Worm (Caenorhabditis elegans) whole organism, L3 larva: ENCODE results near the gene dsc-1.

Experiments
- ceh-82 ChIP-seq: fragments of 150-350 bp; optimal IDR thresholded peaks from 2 replicates; lab custom pipeline; 2014; ENCODE audit warnings: missing biosample characterization, missing genetic modification characterization
- lin-39 ChIP-seq: fragments of 150-350 bp; optimal IDR thresholded peaks from 2 replicates; lab custom pipeline; 2018; ENCODE audit warnings: missing biosample characterization, missing genetic modification reagents, missing genetic modification characterization
- nhr-25 ChIP-seq: sonication (generic microtip); optimal IDR thresholded peaks from 2 replicates; lab custom pipeline; 2017; ENCODE audit warnings: missing biosample characterization, missing genetic modification characterization

DNA sequence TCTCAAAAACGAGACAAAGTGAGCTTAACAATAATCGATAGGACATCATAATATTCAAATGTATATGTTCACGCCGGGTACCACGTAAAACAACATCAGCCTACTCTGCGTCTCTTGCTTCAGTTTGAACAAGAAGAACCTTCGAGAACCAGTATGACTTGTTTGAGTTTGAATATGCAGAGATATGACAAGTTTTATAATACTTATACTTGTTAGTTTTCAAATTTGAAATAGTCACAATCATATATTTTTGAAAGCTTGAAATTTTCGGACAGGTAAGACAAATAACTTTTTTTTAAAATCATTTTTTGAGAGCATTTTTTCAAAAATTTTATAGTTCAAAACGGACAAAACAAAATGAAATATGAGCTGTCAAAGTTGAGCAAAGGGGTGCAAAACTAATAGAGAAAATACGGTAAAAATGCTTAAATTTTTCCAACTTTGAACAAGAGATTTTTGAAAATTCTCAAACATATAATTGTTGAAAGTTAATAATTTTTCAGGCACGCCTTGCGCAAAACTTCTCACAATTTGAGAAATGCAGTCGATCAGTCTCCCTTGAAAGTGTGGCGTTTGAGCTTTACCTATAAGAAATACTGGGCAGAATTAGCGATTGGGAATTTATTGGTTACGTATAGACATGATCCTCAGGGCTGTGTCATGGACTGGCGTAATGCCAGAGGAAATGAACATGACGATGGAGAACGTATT, 18.7 kb upstream of the dsc-1 start, which contains the start of gene H03G16.1:
- TF ChIP-seq nhr-25: no peak
- no peak for TF ChIP-seq ceh-82 (tag; lab: Kevin White, UChicago)
- no peak for TF ChIP-seq lin-39 (tag; lab: Kevin White, UChicago)
